Worm (Caenorhabditis elegans) whole organism, young adult: ENCODE results near the gene col-171.

Experiments
- B0336.3 ChIP-seq: fragments of 200-800 bp; sonication (Bioruptor generic); IDR thresholded peaks from 2 replicates; pipeline ENCODE4 v1.3.6; 2022; ENCODE audit warnings: missing genetic modification characterization, missing compliant biosample characterization
- C06A6.2 ChIP-seq: fragments of 200-800 bp; sonication (Bioruptor generic); conservative IDR thresholded peaks from 2 replicates; pipeline ENCODE4 v1.3.6; 2022; ENCODE audit warnings: missing genetic modification characterization, missing compliant biosample characterization
- D2030.7 ChIP-seq: fragments of 200-800 bp; sonication (Bioruptor generic); IDR thresholded peaks from 2 replicates; pipeline ENCODE4 v1.3.6; 2022; ENCODE audit warnings: missing genetic modification reagents, missing genetic modification characterization, missing compliant biosample characterization
- F23B12.7 ChIP-seq: sonication (generic microtip); optimal IDR thresholded peaks from 2 replicates; lab custom pipeline; 2017; ENCODE audit warnings: missing genetic modification characterization, mild to moderate bottlenecking, missing compliant biosample characterization, antibody characterized with exemption, moderate library complexity; ENCODE audit not compliant: insufficient read depth
- F57A8.1 ChIP-seq: fragments of 200-800 bp; sonication (Bioruptor generic); optimal IDR thresholded peaks from 2 replicates; lab custom pipeline; 2018; ENCODE audit warnings: mild to moderate bottlenecking, missing genetic modification characterization, moderate library complexity, missing compliant biosample characterization
- F57C9.4 ChIP-seq: sonication (generic microtip); optimal IDR thresholded peaks from 2 replicates; lab custom pipeline; 2017; ENCODE audit warnings: mild to moderate bottlenecking, missing genetic modification characterization, missing compliant biosample characterization
- K11D2.4 ChIP-seq: fragments of 200-800 bp; sonication (Bioruptor generic); IDR thresholded peaks from 2 replicates; pipeline ENCODE4 v1.3.6; 2022; ENCODE audit warnings: missing genetic modification reagents, missing genetic modification characterization, missing compliant biosample characterization
- Y95B8A.8 ChIP-seq: fragments of 200-800 bp; sonication (Bioruptor generic); IDR thresholded peaks from 2 replicates; pipeline ENCODE4 v1.3.6; 2022; ENCODE audit warnings: missing genetic modification reagents, missing genetic modification characterization, missing compliant biosample characterization
- akir-1 ChIP-seq: fragments of 200-800 bp; sonication (Bioruptor generic); optimal IDR thresholded peaks from 2 replicates; lab custom pipeline; 2018; ENCODE audit warnings: mild to moderate bottlenecking, missing genetic modification characterization, moderate library complexity, missing compliant biosample characterization
- aptf-2 ChIP-seq: fragments of 200-800 bp; sonication (Bioruptor generic); conservative IDR thresholded peaks from 2 replicates; pipeline ENCODE4 v1.3.6; 2022; ENCODE audit warnings: missing genetic modification reagents, missing genetic modification characterization, missing compliant biosample characterization
- atf-7 ChIP-seq: sonication (generic microtip); optimal IDR thresholded peaks from 2 replicates; lab custom pipeline; 2017; ENCODE audit warnings: mild to moderate bottlenecking, missing genetic modification characterization, missing compliant biosample characterization
- attf-3 ChIP-seq: fragments of 200-800 bp; sonication (Bioruptor generic); conservative IDR thresholded peaks from 2 replicates; pipeline ENCODE4 v1.3.6; 2022; ENCODE audit warnings: missing genetic modification reagents, missing genetic modification characterization, missing compliant biosample characterization
- bed-2 ChIP-seq: fragments of 200-800 bp; sonication (Bioruptor generic); IDR thresholded peaks from 2 replicates; pipeline ENCODE4 v1.3.6; 2022; ENCODE audit warnings: missing genetic modification reagents, missing genetic modification characterization, missing compliant biosample characterization
- ceh-40 ChIP-seq: fragments of 200-800 bp; sonication (Bioruptor generic); IDR thresholded peaks from 2 replicates; pipeline ENCODE4 v1.3.6; 2022; ENCODE audit warnings: missing genetic modification characterization, missing compliant biosample characterization
- ekl-4 ChIP-seq: fragments of 200-800 bp; sonication (Bioruptor generic); IDR thresholded peaks from 2 replicates; pipeline ENCODE4 v1.3.6; 2022; ENCODE audit warnings: missing genetic modification reagents, missing genetic modification characterization, missing compliant biosample characterization
- hlh-26 ChIP-seq: fragments of 200-800 bp; sonication (Bioruptor generic); conservative IDR thresholded peaks from 2 replicates; pipeline ENCODE4 v1.3.6; 2022; ENCODE audit warnings: missing genetic modification reagents, missing genetic modification characterization, missing compliant biosample characterization
- lag-1 ChIP-seq: fragments of 200-800 bp; sonication (Bioruptor generic); IDR thresholded peaks from 2 replicates; pipeline ENCODE4 v1.3.6; 2022; ENCODE audit warnings: missing genetic modification reagents, missing genetic modification characterization, missing compliant biosample characterization
- let-607 ChIP-seq, 2 experiments: fragments of 200-800 bp in 1 of 2; sonication (Bioruptor generic) in 1 of 2; sonication (generic microtip) in 1 of 2; optimal IDR thresholded peaks; 2 replicates each; lab custom pipeline; 2016 to 2018; ENCODE audit warnings: mild to moderate bottlenecking in 2 of 2, missing compliant biosample characterization in 2 of 2, missing genetic modification characterization in 2 of 2, moderate library complexity in 2 of 2, missing genotype in 1 of 2
- lin-26 ChIP-seq: fragments of 200-800 bp; sonication (Bioruptor generic); IDR thresholded peaks from 2 replicates; pipeline ENCODE4 v1.3.6; 2022; ENCODE audit warnings: missing genetic modification reagents, missing genetic modification characterization, missing compliant biosample characterization
- lir-1 ChIP-seq: fragments of 200-800 bp; sonication (Bioruptor generic); conservative IDR thresholded peaks from 2 replicates; pipeline ENCODE4 v1.3.6; 2022; ENCODE audit warnings: missing genetic modification reagents, missing genetic modification characterization, missing compliant biosample characterization
- lsl-1 ChIP-seq: fragments of 200-800 bp; sonication (Bioruptor generic); optimal IDR thresholded peaks from 2 replicates; lab custom pipeline; 2018; ENCODE audit warnings: mild to moderate bottlenecking, missing genetic modification characterization, moderate library complexity, missing compliant biosample characterization
- madf-3 ChIP-seq: fragments of 200-800 bp; sonication (Bioruptor generic); IDR thresholded peaks from 2 replicates; pipeline ENCODE4 v1.3.6; 2022; ENCODE audit warnings: missing genetic modification reagents, missing genetic modification characterization, missing compliant biosample characterization
- mcd-1 ChIP-seq: fragments of 200-800 bp; sonication (Bioruptor generic); IDR thresholded peaks from 2 replicates; pipeline ENCODE4 v1.3.6; 2022; ENCODE audit warnings: missing genetic modification reagents, missing genetic modification characterization, missing compliant biosample characterization
- nfya-2 ChIP-seq: fragments of 200-800 bp; sonication (Bioruptor generic); IDR thresholded peaks from 2 replicates; pipeline ENCODE4 v1.3.6; 2022; ENCODE audit warnings: missing genetic modification reagents, missing genetic modification characterization, missing compliant biosample characterization
- nfyb-1 ChIP-seq: fragments of 200-800 bp; sonication (Bioruptor generic); IDR thresholded peaks from 2 replicates; pipeline ENCODE4 v1.3.6; 2022; ENCODE audit warnings: missing genetic modification reagents, missing genetic modification characterization, missing compliant biosample characterization
- nhr-27 ChIP-seq: fragments of 200-800 bp; sonication (Bioruptor generic); optimal IDR thresholded peaks from 2 replicates; lab custom pipeline; 2018; ENCODE audit warnings: mild to moderate bottlenecking, missing genetic modification characterization, moderate library complexity, missing compliant biosample characterization
- pbrm-1 ChIP-seq: fragments of 200-800 bp; sonication (Bioruptor generic); IDR thresholded peaks from 2 replicates; pipeline ENCODE4 v1.3.6; 2022; ENCODE audit warnings: missing genetic modification reagents, missing genetic modification characterization, missing compliant biosample characterization
- pha-4 ChIP-seq: fragments of 150-350 bp; sonication (generic microtip); optimal IDR thresholded peaks from 2 replicates; lab custom pipeline; 2014; ENCODE audit warnings: missing biosample characterization, missing genetic modification reagents, missing genetic modification characterization
- rcor-1 ChIP-seq: fragments of 200-800 bp; sonication (Bioruptor generic); IDR thresholded peaks from 2 replicates; pipeline ENCODE4 v1.3.6; 2022; ENCODE audit warnings: missing genetic modification reagents, missing genetic modification characterization, missing compliant biosample characterization
- snpc-1.3 ChIP-seq: sonication (generic microtip); optimal IDR thresholded peaks from 2 replicates; lab custom pipeline; 2017; ENCODE audit warnings: missing genetic modification characterization, mild to moderate bottlenecking, missing compliant biosample characterization, antibody characterized with exemption, moderate library complexity, missing genotype, missing genetic modification reagents; ENCODE audit not compliant: insufficient read depth
- snpc-3.4 ChIP-seq: sonication (generic microtip); optimal IDR thresholded peaks from 2 replicates; lab custom pipeline; 2017; ENCODE audit warnings: missing genetic modification characterization, mild to moderate bottlenecking, missing compliant biosample characterization, antibody characterized with exemption, moderate library complexity, missing genotype, missing genetic modification reagents
- somi-1 ChIP-seq: fragments of 200-800 bp; sonication (Bioruptor generic); optimal IDR thresholded peaks from 2 replicates; lab custom pipeline; 2018; ENCODE audit warnings: mild to moderate bottlenecking, missing genetic modification characterization, missing compliant biosample characterization
- tbp1 ChIP-seq: fragments of 200-800 bp; sonication (Bioruptor generic); optimal IDR thresholded peaks from 2 replicates; lab custom pipeline; 2018; ENCODE audit warnings: mild to moderate bottlenecking, missing genetic modification characterization, missing compliant biosample characterization
- tbx-9 ChIP-seq: sonication (generic microtip); optimal IDR thresholded peaks from 2 replicates; lab custom pipeline; 2016; ENCODE audit warnings: borderline replicate concordance, missing genetic modification characterization, inconsistent platforms, missing compliant biosample characterization
- unc-130 ChIP-seq: sonication (generic microtip); optimal IDR thresholded peaks from 2 replicates; lab custom pipeline; 2016; ENCODE audit warnings: missing genetic modification reagents, missing genetic modification characterization, missing compliant biosample characterization
- zim-3 ChIP-seq: sonication (generic microtip); optimal IDR thresholded peaks from 2 replicates; lab custom pipeline; 2017; ENCODE audit warnings: mild to moderate bottlenecking, missing genetic modification characterization, moderate library complexity, missing compliant biosample characterization
- ztf-22 ChIP-seq: fragments of 200-800 bp; sonication (Bioruptor generic); optimal IDR thresholded peaks from 2 replicates; lab custom pipeline; 2018; ENCODE audit warnings: mild to moderate bottlenecking, missing genetic modification characterization, moderate library complexity, missing compliant biosample characterization
- ztf-28 ChIP-seq: fragments of 200-800 bp; sonication (Bioruptor generic); IDR thresholded peaks from 2 replicates; pipeline ENCODE4 v1.3.6; 2022; ENCODE audit warnings: missing genetic modification reagents, missing genetic modification characterization, missing compliant biosample characterization

The col-171 gene

ce11 chrX:6357772-6358171, 23.7 kb downstream of the col-171 start, which contains the start of gene C03B1.10:
TSS of gene C03B1.10 (minus strand) at chrX:6357872.
- no peak for TF ChIP-seq somi-1 (GFP tag; lab: Kevin White, UChicago)
- no peak for TF ChIP-seq lin-26 (GFP tag; lab: Robert Waterston, UW)
- no peak for TF ChIP-seq nfyb-1
- TF ChIP-seq lag-1 (GFP tag; lab: Robert Waterston, UW), result no peak
- no peak for TF ChIP-seq attf-3 (GFP tag; lab: Robert Waterston, UW)
- no peak for TF ChIP-seq tbx-9 (tag; lab: Kevin White, UChicago)
- TF ChIP-seq madf-3 (GFP tag; lab: Robert Waterston, UW), result no peak
- TF ChIP-seq ekl-4 (GFP tag; lab: Robert Waterston, UW), result no peak
- TF ChIP-seq B0336.3 (GFP tag; lab: Robert Waterston, UW), result no peak
- TF ChIP-seq Y95B8A.8, result no peak
- TF ChIP-seq aptf-2 (GFP tag; lab: Robert Waterston, UW), result no peak
- TF ChIP-seq lsl-1, result no peak
- TF ChIP-seq K11D2.4 (GFP tag; lab: Robert Waterston, UW), result no peak
- no peak for TF ChIP-seq ztf-28 (GFP tag; lab: Robert Waterston, UW)

- TF ChIP-seq pbrm-1 (GFP tag; lab: Robert Waterston, UW) (no peak), ceh-40 (GFP tag; lab: Robert Waterston, UW) (no peak), snpc-1.3 (tag; lab: Kevin White, UChicago) (no peak), nhr-27 (tag; lab: Kevin White, UChicago) (no peak), unc-130 (no peak), Y95B8A.8 (no peak), lir-1 (GFP tag; lab: Robert Waterston, UW) (no peak), F57C9.4 (tag; lab: Kevin White, UChicago) (no peak), pha-4 (tag; lab: Kevin White, UChicago) (no peak), hlh-26 (GFP tag; lab: Robert Waterston, UW) (no peak), ztf-22 (GFP tag; lab: Kevin White, UChicago) (no peak), lin-26 (GFP tag; lab: Robert Waterston, UW) (no peak)
Observed at ce11 chrX:6360077-6360476, 26.0 kb downstream of the col-171 start.

ce11 chrX:6360658-6361057, 26.6 kb downstream of the col-171 start, which contains the start of gene C03B1.14:
TSS of gene C03B1.14 (minus strand) at chrX:6360758.
- TF ChIP-seq let-607 (tag; optimal IDR thresholded peaks at IDR 0.05; lab: Kevin White, UChicago) (no peak), nhr-27 (tag; lab: Kevin White, UChicago) (no peak), ekl-4 (GFP tag; lab: Robert Waterston, UW) (no peak), nfyb-1 (no peak), snpc-3.4 (tag; lab: Kevin White, UChicago) (no peak), rcor-1 (GFP tag; lab: Robert Waterston, UW) (no peak)

ce11 chrX:6364196-6364595, 30.1 kb downstream of the col-171 start, which contains the start of gene C03B1.4:
TSS of gene C03B1.4 (plus strand) at chrX:6364496.
- TF ChIP-seq zim-3 (tag; lab: Kevin White, UChicago), result no peak
- TF ChIP-seq mcd-1 (GFP tag; lab: Robert Waterston, UW), result no peak
- no peak for TF ChIP-seq lir-1 (GFP tag; lab: Robert Waterston, UW)
- no peak for TF ChIP-seq F23B12.7 (tag; lab: Kevin White, UChicago)
- TF ChIP-seq ztf-22 (GFP tag; lab: Kevin White, UChicago), result no peak
- no peak for TF ChIP-seq lsl-1
- no peak for TF ChIP-seq pbrm-1 (GFP tag; lab: Robert Waterston, UW)
- TF ChIP-seq akir-1 (GFP tag; lab: Kevin White, UChicago), result no peak
- no peak for TF ChIP-seq tbp1
- no peak for TF ChIP-seq bed-2
- no peak for TF ChIP-seq nhr-27 (tag; lab: Kevin White, UChicago)
- TF ChIP-seq nfya-2, result no peak
- TF ChIP-seq F57A8.1, result no peak
- no peak for TF ChIP-seq snpc-3.4 (tag; lab: Kevin White, UChicago)
- TF ChIP-seq madf-3 (GFP tag; lab: Robert Waterston, UW), result no peak
- TF ChIP-seq atf-7, result no peak
- no peak for TF ChIP-seq C06A6.2 (GFP tag; lab: Robert Waterston, UW)
- no peak for TF ChIP-seq D2030.7 (GFP tag; lab: Robert Waterston, UW)
